Worm (Caenorhabditis elegans) whole organism, L3 larva: ENCODE measurements around the gene tag-65.
A peak's percentile ranks its signal among the peaks of the same experiment; 100 is the strongest.

ENCODE experiments used
- R02D3.7 ChIP-seq: fragments of 150-350 bp; optimal IDR thresholded peaks from 2 replicates; lab custom pipeline; 2014; ENCODE audit warnings: missing biosample characterization, missing genetic modification characterization
- aly-2 ChIP-seq: fragments of 150-350 bp; optimal IDR thresholded peaks from 2 replicates; lab custom pipeline; 2014; ENCODE audit warnings: missing biosample characterization, missing genetic modification characterization
- ama-1 ChIP-seq: fragments of 150-350 bp; optimal IDR thresholded peaks from 2 replicates; lab custom pipeline; 2018
- ceh-16 ChIP-seq: sonication (generic microtip); optimal IDR thresholded peaks from 2 replicates; lab custom pipeline; 2017; ENCODE audit warnings: missing biosample characterization, missing genetic modification characterization
- ceh-28 ChIP-seq: fragments of 150-350 bp; optimal IDR thresholded peaks from 2 replicates; lab custom pipeline; 2014; ENCODE audit warnings: missing biosample characterization, missing genetic modification reagents, missing genetic modification characterization
- ceh-82 ChIP-seq: fragments of 150-350 bp; optimal IDR thresholded peaks from 2 replicates; lab custom pipeline; 2014; ENCODE audit warnings: missing biosample characterization, missing genetic modification characterization
- ceh-9 ChIP-seq: sonication (generic microtip); optimal IDR thresholded peaks from 2 replicates; lab custom pipeline; 2018; ENCODE audit warnings: missing biosample characterization, missing genetic modification characterization
- daf-12 ChIP-seq: fragments of 150-350 bp; optimal IDR thresholded peaks from 2 replicates; lab custom pipeline; 2014; ENCODE audit warnings: missing biosample characterization, missing genetic modification reagents, missing genetic modification characterization
- egl-5 ChIP-seq: fragments of 150-350 bp; optimal IDR thresholded peaks from 2 replicates; lab custom pipeline; 2017; ENCODE audit warnings: missing biosample characterization, missing genetic modification reagents, missing genetic modification characterization, inconsistent platforms
- elt-1 ChIP-seq: fragments of 150-350 bp; optimal IDR thresholded peaks from 2 replicates; lab custom pipeline; 2014; ENCODE audit warnings: missing biosample characterization, missing genetic modification characterization
- elt-2 ChIP-seq: sonication (generic microtip); optimal IDR thresholded peaks from 2 replicates; lab custom pipeline; 2016; ENCODE audit warnings: missing genetic modification reagents, mild to moderate bottlenecking, missing genetic modification characterization, missing compliant biosample characterization
- elt-3 ChIP-seq, 3 experiments: fragments of 150-350 bp in 1 of 3; sonication (generic microtip) in 2 of 3; optimal IDR thresholded peaks; 2 replicates in 2 of 3; 4 replicates in 1 of 3; lab custom pipeline; 2014 to 2017; ENCODE audit warnings: missing biosample characterization in 3 of 3, missing genetic modification characterization in 3 of 3
- eor-1 ChIP-seq, 2 experiments: fragments of 150-350 bp; optimal IDR thresholded peaks; 2 replicates each; lab custom pipeline; 2014 to 2018; ENCODE audit warnings: missing biosample characterization in 2 of 2, missing genetic modification characterization in 2 of 2
- fkh-2 ChIP-seq: fragments of 150-350 bp; optimal IDR thresholded peaks from 2 replicates; lab custom pipeline; 2014; ENCODE audit warnings: missing biosample characterization, missing genetic modification reagents, missing genetic modification characterization
- fos-1 ChIP-seq: fragments of 150-350 bp; optimal IDR thresholded peaks from 2 replicates; lab custom pipeline; 2014; ENCODE audit warnings: missing biosample characterization, missing genetic modification characterization
- hmg-11 ChIP-seq: sonication (generic microtip); optimal IDR thresholded peaks from 2 replicates; lab custom pipeline; 2016; ENCODE audit warnings: missing genetic modification characterization, missing compliant biosample characterization
- lin-15B ChIP-seq: fragments of 150-350 bp; optimal IDR thresholded peaks from 2 replicates; lab custom pipeline; 2014; ENCODE audit warnings: missing biosample characterization, missing genetic modification characterization
- lin-39 ChIP-seq: fragments of 150-350 bp; optimal IDR thresholded peaks from 2 replicates; lab custom pipeline; 2018; ENCODE audit warnings: missing biosample characterization, missing genetic modification reagents, missing genetic modification characterization
- lsy-12 ChIP-seq: sonication (generic microtip); optimal IDR thresholded peaks from 2 replicates; lab custom pipeline; 2016; ENCODE audit warnings: mild to moderate bottlenecking, missing genetic modification characterization, missing compliant biosample characterization
- mml-1 ChIP-seq: fragments of 150-350 bp; sonication (generic microtip); optimal IDR thresholded peaks from 3 replicates; lab custom pipeline; 2014; ENCODE audit warnings: missing biosample characterization, missing genetic modification characterization
- nfya-1 ChIP-seq: sonication (generic microtip); optimal IDR thresholded peaks from 2 replicates; lab custom pipeline; 2017; ENCODE audit warnings: missing genetic modification characterization, mild to moderate bottlenecking, missing compliant biosample characterization, antibody characterized with exemption, moderate library complexity; ENCODE audit not compliant: insufficient read depth
- nhr-11 ChIP-seq: fragments of 150-350 bp; optimal IDR thresholded peaks from 2 replicates; lab custom pipeline; 2014; ENCODE audit warnings: missing biosample characterization, missing genetic modification characterization
- nhr-12 ChIP-seq: fragments of 150-350 bp; optimal IDR thresholded peaks from 2 replicates; lab custom pipeline; 2014; ENCODE audit warnings: missing biosample characterization, missing genetic modification characterization
- nhr-23 ChIP-seq: fragments of 150-350 bp; optimal IDR thresholded peaks from 2 replicates; lab custom pipeline; 2014; ENCODE audit warnings: missing biosample characterization, missing genetic modification reagents, missing genetic modification characterization
- nhr-237 ChIP-seq: fragments of 150-350 bp; optimal IDR thresholded peaks from 2 replicates; lab custom pipeline; 2014; ENCODE audit warnings: missing biosample characterization, missing genetic modification characterization
- nhr-28 ChIP-seq: fragments of 150-350 bp; optimal IDR thresholded peaks from 2 replicates; lab custom pipeline; 2014; ENCODE audit warnings: missing biosample characterization, missing genetic modification characterization
- nhr-43 ChIP-seq: sonication (generic microtip); optimal IDR thresholded peaks from 2 replicates; lab custom pipeline; 2016; ENCODE audit warnings: mild to moderate bottlenecking, missing genetic modification characterization, missing compliant biosample characterization; ENCODE audit not compliant: poor library complexity, severe bottlenecking
- nhr-76 ChIP-seq: fragments of 150-350 bp; sonication (generic microtip); optimal IDR thresholded peaks from 5 replicates; lab custom pipeline; 2014; ENCODE audit warnings: missing biosample characterization, missing genetic modification characterization
- nhr-77 ChIP-seq: fragments of 150-350 bp; optimal IDR thresholded peaks from 2 replicates; lab custom pipeline; 2014; ENCODE audit warnings: missing biosample characterization, missing genetic modification characterization
- pha-4 ChIP-seq: fragments of 150-350 bp; optimal IDR thresholded peaks from 2 replicates; lab custom pipeline; 2014; ENCODE audit warnings: missing biosample characterization, missing genetic modification reagents, missing genetic modification characterization
- sea-2 ChIP-seq: fragments of 150-350 bp; sonication (generic microtip); optimal IDR thresholded peaks from 4 replicates; lab custom pipeline; 2014; ENCODE audit warnings: missing biosample characterization, missing genetic modification reagents, missing genetic modification characterization
- skn-1 ChIP-seq: fragments of 150-350 bp; optimal IDR thresholded peaks from 2 replicates; lab custom pipeline; 2014; ENCODE audit warnings: missing biosample characterization, missing genetic modification characterization
- snpc-4 ChIP-seq: fragments of 150-350 bp; optimal IDR thresholded peaks from 2 replicates; lab custom pipeline; 2014; ENCODE audit warnings: missing biosample characterization, missing genetic modification characterization
- tbx-2 ChIP-seq: sonication (generic microtip); optimal IDR thresholded peaks from 2 replicates; lab custom pipeline; 2016; ENCODE audit warnings: mild to moderate bottlenecking, missing genetic modification characterization, missing compliant biosample characterization
- unc-39 ChIP-seq: sonication (generic microtip); optimal IDR thresholded peaks from 4 replicates; lab custom pipeline; 2017; ENCODE audit warnings: missing biosample characterization, missing genetic modification characterization
- unc-62 ChIP-seq: fragments of 150-350 bp; sonication (generic microtip); optimal IDR thresholded peaks from 4 replicates; lab custom pipeline; 2014; ENCODE audit warnings: missing biosample characterization, missing genetic modification reagents, missing genetic modification characterization
- zag-1 ChIP-seq: fragments of 150-350 bp; optimal IDR thresholded peaks from 2 replicates; lab custom pipeline; 2014; ENCODE audit warnings: missing biosample characterization, missing genetic modification characterization
- ztf-11 ChIP-seq: fragments of 150-350 bp; optimal IDR thresholded peaks from 2 replicates; lab custom pipeline; 2014; ENCODE audit warnings: missing biosample characterization, missing genetic modification characterization

tag-65 gene

ce11 chrV:13650800-13651199 lies 27.6 kb downstream of the tag-65 start:
- no peak for TF ChIP-seq pha-4 (tag; lab: Kevin White, UChicago)
- TF ChIP-seq ceh-9 (tag; lab: Kevin White, UChicago), result no peak
- no peak for TF ChIP-seq nhr-28 (tag; lab: Kevin White, UChicago)
- no peak for TF ChIP-seq lin-15B (tag; lab: Kevin White, UChicago)
- TF ChIP-seq daf-12 (tag; lab: Kevin White, UChicago), result no peak
- no peak for TF ChIP-seq elt-3 (tag; optimal IDR thresholded peaks at IDR 0.05; lab: Kevin White, UChicago)
- TF ChIP-seq hmg-11 (tag; lab: Kevin White, UChicago), result no peak
- TF ChIP-seq lsy-12 (tag; lab: Kevin White, UChicago), result no peak
- no peak for TF ChIP-seq elt-1 (tag; lab: Kevin White, UChicago)
- TF ChIP-seq tbx-2 (tag; lab: Kevin White, UChicago), result no peak
- TF ChIP-seq elt-2 (tag; lab: Kevin White, UChicago), result no peak
- TF ChIP-seq unc-62 (GFP tag; lab: Kevin White, UChicago), result no peak

ce11 chrV:13649730-13650349 lies 28.5 kb downstream of the tag-65 start, which contains the start of gene H37A05.4:
H37A05.4 (minus strand) TSS chrV:13649780.
- no peak for TF ChIP-seq zag-1
- TF ChIP-seq nhr-11 (tag; lab: Kevin White, UChicago), result no peak
- TF ChIP-seq mml-1 (tag; lab: Kevin White, UChicago), result no peak
- no peak for TF ChIP-seq nhr-237 (tag; lab: Kevin White, UChicago)
- TF ChIP-seq sea-2, result no peak
- peak; percentile 18 for TF ChIP-seq aly-2 (tag; lab: Kevin White, UChicago)
- no peak for TF ChIP-seq ceh-16
- TF ChIP-seq lin-39 (tag; lab: Kevin White, UChicago), result no peak
- no peak for TF ChIP-seq nhr-28 (tag; lab: Kevin White, UChicago)
- no peak for TF ChIP-seq ceh-82 (tag; lab: Kevin White, UChicago)
- no peak for TF ChIP-seq fos-1 (tag; lab: Kevin White, UChicago)
- peak; percentile 7 for TF ChIP-seq tbx-2 (tag; lab: Kevin White, UChicago)
- TF ChIP-seq ztf-11 (tag; lab: Kevin White, UChicago), result no peak
- TF ChIP-seq lsy-12 (tag; lab: Kevin White, UChicago), result peak; percentile 73
- no peak for TF ChIP-seq unc-62 (GFP tag; lab: Kevin White, UChicago)
- no peak for TF ChIP-seq unc-39 (tag; lab: Kevin White, UChicago)
- TF ChIP-seq ama-1 (lab: Kevin White, UChicago), result peak; percentile 33
- TF ChIP-seq skn-1 (tag; lab: Kevin White, UChicago), result no peak
- peak; percentile 40 for TF ChIP-seq elt-2 (tag; lab: Kevin White, UChicago)
- TF ChIP-seq pha-4 (tag; lab: Kevin White, UChicago), result no peak
- TF ChIP-seq eor-1 (tag; optimal IDR thresholded peaks at IDR 0.05; lab: Kevin White, UChicago), result no peak
- TF ChIP-seq nhr-23 (tag; lab: Kevin White, UChicago), result peak; percentile 35
- no peak for TF ChIP-seq daf-12 (tag; lab: Kevin White, UChicago)
- no peak for TF ChIP-seq nhr-12
- TF ChIP-seq egl-5 (tag; lab: Kevin White, UChicago), result no peak
- TF ChIP-seq hmg-11 (tag; lab: Kevin White, UChicago), result no peak
- peak; percentile 94 for TF ChIP-seq nhr-43
- no peak for TF ChIP-seq ceh-28 (tag; lab: Kevin White, UChicago)

- TF ChIP-seq nhr-237 (tag; lab: Kevin White, UChicago), result no peak
- TF ChIP-seq skn-1 (tag; lab: Kevin White, UChicago), result no peak
These were observed 30.8 kb downstream of the tag-65 start for ce11 chrV:13647617-13648016.

DNA sequence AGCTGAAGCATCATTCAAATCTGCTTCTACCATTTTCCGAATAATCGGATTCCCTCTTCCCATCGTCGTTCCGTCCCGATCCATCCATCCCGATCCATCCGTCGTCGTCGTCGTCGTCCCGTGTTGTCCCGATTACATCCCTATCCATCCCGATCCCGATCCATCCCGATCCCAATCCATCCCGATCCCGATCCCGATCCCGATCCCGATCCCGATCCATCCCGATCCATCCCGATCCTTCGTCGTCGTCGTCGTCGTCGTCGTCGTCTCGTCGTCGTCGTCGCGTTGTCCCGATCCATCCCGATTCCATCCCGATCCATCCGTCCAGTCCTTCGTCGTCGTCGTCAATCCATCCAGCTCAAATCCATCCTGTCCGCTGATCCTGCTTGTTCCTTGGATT lies 31.2 kb downstream of the tag-65 start:
- TF ChIP-seq egl-5 (tag; lab: Kevin White, UChicago) (no peak), fos-1 (tag; lab: Kevin White, UChicago) (no peak), unc-39 (tag; lab: Kevin White, UChicago) (no peak), nhr-43 (no peak), elt-2 (tag; lab: Kevin White, UChicago) (no peak), nhr-77 (tag; lab: Kevin White, UChicago) (no peak), R02D3.7 (tag; lab: Kevin White, UChicago) (no peak), ceh-16 (no peak), fkh-2 (tag; lab: Kevin White, UChicago) (no peak), zag-1 (no peak), nhr-12 (no peak), hmg-11 (tag; lab: Kevin White, UChicago) (no peak), daf-12 (tag; lab: Kevin White, UChicago) (no peak), skn-1 (tag; lab: Kevin White, UChicago) (no peak), ceh-82 (tag; lab: Kevin White, UChicago) (no peak), snpc-4 (no peak), nfya-1 (tag; lab: Kevin White, UChicago) (no peak), nhr-11 (tag; lab: Kevin White, UChicago) (no peak), nhr-23 (tag; lab: Kevin White, UChicago) (no peak), nhr-76 (no peak)
